Fruit fly (Drosophila melanogaster) whole organism, embryonic: ENCODE measurements around the gene Dpm3.

Experiments
- ATbp ChIP-seq: fragments of 200-800 bp; sonication (Bioruptor generic); optimal IDR thresholded peaks from 2 replicates; lab custom pipeline; 2017; ENCODE audit warnings: missing biosample characterization, mild to moderate bottlenecking, missing genetic modification characterization, missing genetic modification reagents
- CG10979 ChIP-seq: fragments of 200-800 bp; sonication (Bioruptor generic); optimal IDR thresholded peaks from 2 replicates; lab custom pipeline; 2018; ENCODE audit warnings: missing biosample characterization, mild to moderate bottlenecking, missing genetic modification characterization, moderate library complexity
- CG11247 ChIP-seq: fragments of 200-800 bp; sonication (Bioruptor generic); IDR thresholded peaks from 2 replicates; pipeline ENCODE4 v1.3.6; 2022; ENCODE audit warnings: missing biosample characterization, missing genetic modification characterization
- CG12071 ChIP-seq: fragments of 200-800 bp; sonication (Bioruptor generic); optimal IDR thresholded peaks from 3 replicates; lab custom pipeline; 2018; ENCODE audit warnings: missing biosample characterization, mild to moderate bottlenecking, missing genetic modification characterization
- CG12219 ChIP-seq: fragments of 200-800 bp; sonication (Bioruptor generic); optimal IDR thresholded peaks from 3 replicates; lab custom pipeline; 2018; ENCODE audit warnings: missing biosample characterization, mild to moderate bottlenecking, missing genetic modification characterization
- CG12769 ChIP-seq: fragments of 200-800 bp; sonication (Bioruptor generic); optimal IDR thresholded peaks from 2 replicates; lab custom pipeline; 2019; ENCODE audit warnings: missing biosample characterization, mild to moderate bottlenecking, missing genetic modification characterization, moderate library complexity
- CG15514 ChIP-seq: fragments of 200-800 bp; sonication (Bioruptor generic); optimal IDR thresholded peaks from 3 replicates; lab custom pipeline; 2017; ENCODE audit warnings: missing biosample characterization, missing genetic modification characterization, mild to moderate bottlenecking, moderate library complexity, missing genetic modification reagents
- CG15601 ChIP-seq: fragments of 200-800 bp; sonication (Bioruptor generic); optimal IDR thresholded peaks from 3 replicates; lab custom pipeline; 2019; ENCODE audit warnings: missing biosample characterization, mild to moderate bottlenecking, missing genetic modification characterization, moderate library complexity
- CG17361 ChIP-seq: fragments of 200-800 bp; sonication (Bioruptor generic); IDR thresholded peaks from 3 replicates; pipeline ENCODE4 v1.3.6; 2022; ENCODE audit warnings: missing biosample characterization, missing genetic modification characterization
- CG18262 ChIP-seq: fragments of 200-800 bp; optimal IDR thresholded peaks from 3 replicates; lab custom pipeline; 2019; ENCODE audit warnings: missing biosample characterization, mild to moderate bottlenecking, missing genetic modification characterization, moderate library complexity
- CG18619 ChIP-seq: fragments of 200-800 bp; sonication (Bioruptor generic); optimal IDR thresholded peaks from 3 replicates; lab custom pipeline; 2017; ENCODE audit warnings: missing biosample characterization, mild to moderate bottlenecking, missing genetic modification characterization
- CG2678 ChIP-seq: fragments of 200-800 bp; sonication (Bioruptor generic); optimal IDR thresholded peaks from 3 replicates; lab custom pipeline; 2019; ENCODE audit warnings: missing biosample characterization, mild to moderate bottlenecking, missing genetic modification characterization, moderate library complexity
- CG3847 ChIP-seq: fragments of 200-800 bp; sonication (Bioruptor generic); IDR thresholded peaks from 2 replicates; pipeline ENCODE4 v1.3.6; 2022; ENCODE audit warnings: missing biosample characterization, missing genetic modification characterization
- CG4707 ChIP-seq: fragments of 200-800 bp; sonication (Bioruptor generic); optimal IDR thresholded peaks from 2 replicates; lab custom pipeline; 2018; ENCODE audit warnings: missing biosample characterization, mild to moderate bottlenecking, missing genetic modification characterization, moderate library complexity
- CG6765 ChIP-seq: fragments of 200-800 bp; sonication (Bioruptor generic); optimal IDR thresholded peaks from 3 replicates; lab custom pipeline; 2017; ENCODE audit warnings: missing biosample characterization, mild to moderate bottlenecking, missing genetic modification characterization
- CG7745 ChIP-seq: fragments of 200-800 bp; sonication (Bioruptor generic); optimal IDR thresholded peaks from 2 replicates; lab custom pipeline; 2018; ENCODE audit warnings: missing biosample characterization, mild to moderate bottlenecking, missing genetic modification characterization, moderate library complexity
- CG8281 ChIP-seq: fragments of 200-800 bp; sonication (Bioruptor generic); optimal IDR thresholded peaks from 2 replicates; lab custom pipeline; 2018; ENCODE audit warnings: missing biosample characterization, mild to moderate bottlenecking, missing genetic modification characterization, moderate library complexity
- CG8290 ChIP-seq, 3 experiments: fragments of 200-800 bp; sonication (Bioruptor generic); optimal IDR thresholded peaks; 2 replicates each; lab custom pipeline; 2016 to 2019; ENCODE audit warnings: missing biosample characterization in 3 of 3, missing genetic modification characterization in 3 of 3, mild to moderate bottlenecking in 2 of 3, moderate library complexity in 1 of 3
- CG9817 ChIP-seq: fragments of 200-800 bp; sonication (Bioruptor generic); optimal IDR thresholded peaks from 2 replicates; lab custom pipeline; 2018; ENCODE audit warnings: missing biosample characterization, mild to moderate bottlenecking, missing genetic modification characterization, moderate library complexity
- CrebB ChIP-seq: fragments of 200-800 bp; sonication (Bioruptor generic); optimal IDR thresholded peaks from 3 replicates; lab custom pipeline; 2018; ENCODE audit warnings: missing biosample characterization, mild to moderate bottlenecking, missing genetic modification characterization
- Dbx ChIP-seq: fragments of 200-800 bp; sonication (Bioruptor generic); IDR thresholded peaks from 3 replicates; pipeline ENCODE4 v1.3.6; 2022; ENCODE audit warnings: missing biosample characterization, missing genetic modification characterization
- Dfd ChIP-seq, 2 experiments: fragments of >200 bp; optimal IDR thresholded peaks; 2 replicates each; lab custom pipeline; 2017; ENCODE audit warnings: missing biosample characterization in 2 of 2, missing genetic modification characterization in 2 of 2
- E2f2 ChIP-seq: fragments of 200-800 bp; sonication (Bioruptor generic); IDR thresholded peaks from 2 replicates; pipeline ENCODE4 v1.3.6; 2022; ENCODE audit warnings: missing biosample characterization, missing genetic modification characterization
- Fer1 ChIP-seq: fragments of 200-800 bp; sonication (Bioruptor generic); optimal IDR thresholded peaks from 2 replicates; lab custom pipeline; 2017; ENCODE audit warnings: missing biosample characterization, mild to moderate bottlenecking, missing genetic modification characterization
- Hmr ChIP-seq: fragments of 200-800 bp; sonication (Bioruptor generic); optimal IDR thresholded peaks from 3 replicates; lab custom pipeline; 2017; ENCODE audit warnings: mild to moderate bottlenecking, missing biosample characterization, missing genetic modification reagents, missing genetic modification characterization
- NK7.1 ChIP-seq: fragments of 200-800 bp; sonication (Bioruptor generic); optimal IDR thresholded peaks from 3 replicates; lab custom pipeline; 2016; ENCODE audit warnings: missing biosample characterization, missing genetic modification characterization
- Nf-YC ChIP-seq: fragments of 200-800 bp; optimal IDR thresholded peaks from 3 replicates; lab custom pipeline; 2019; ENCODE audit warnings: missing biosample characterization, mild to moderate bottlenecking, missing genetic modification characterization, moderate library complexity
- Oli ChIP-seq: fragments of 200-800 bp; sonication (Bioruptor generic); optimal IDR thresholded peaks from 2 replicates; lab custom pipeline; 2018; ENCODE audit warnings: missing biosample characterization, mild to moderate bottlenecking, missing genetic modification characterization, moderate library complexity
- PHDP ChIP-seq: fragments of 200-800 bp; sonication (Bioruptor generic); optimal IDR thresholded peaks from 3 replicates; lab custom pipeline; 2018; ENCODE audit warnings: missing biosample characterization, mild to moderate bottlenecking, missing genetic modification characterization, moderate library complexity
- Six4 ChIP-seq: fragments of 200-800 bp; sonication (Bioruptor generic); optimal IDR thresholded peaks from 2 replicates; lab custom pipeline; 2016; ENCODE audit warnings: missing biosample characterization, missing genetic modification characterization
- TFAM ChIP-seq: fragments of 200-800 bp; sonication (Bioruptor generic); optimal IDR thresholded peaks from 2 replicates; lab custom pipeline; 2017; ENCODE audit warnings: missing biosample characterization, missing genetic modification characterization, inconsistent platforms
- amos ChIP-seq: fragments of 200-800 bp; sonication (Bioruptor generic); IDR thresholded peaks from 2 replicates; pipeline ENCODE4 v1.3.6; 2022; ENCODE audit warnings: missing biosample characterization, missing genetic modification characterization; ENCODE audit not compliant: partially characterized antibody
- bowl ChIP-seq: fragments of 200-800 bp; sonication (Bioruptor generic); IDR thresholded peaks from 2 replicates; pipeline ENCODE4 v1.3.6; 2022; ENCODE audit warnings: missing biosample characterization, missing genetic modification characterization
- bsh ChIP-seq, 2 experiments: fragments of 200-800 bp; sonication (Bioruptor generic); optimal IDR thresholded peaks; 2 replicates each; lab custom pipeline; 2017 to 2018; ENCODE audit warnings: mild to moderate bottlenecking in 2 of 2, missing biosample characterization in 2 of 2, missing genetic modification characterization in 2 of 2, moderate library complexity in 1 of 2
- danr ChIP-seq: fragments of 200-800 bp; sonication (Bioruptor generic); IDR thresholded peaks from 2 replicates; pipeline ENCODE4 v1.3.6; 2022; ENCODE audit warnings: missing biosample characterization, missing genetic modification characterization
- disco-r ChIP-seq: fragments of 200-800 bp; sonication (Bioruptor generic); optimal IDR thresholded peaks from 2 replicates; lab custom pipeline; 2016; ENCODE audit warnings: missing biosample characterization, missing genetic modification characterization
- dmrt99B ChIP-seq: fragments of 200-800 bp; sonication (Bioruptor generic); optimal IDR thresholded peaks from 2 replicates; lab custom pipeline; 2018; ENCODE audit warnings: missing biosample characterization, mild to moderate bottlenecking, missing genetic modification characterization, moderate library complexity
- ewg ChIP-seq: fragments of 200-800 bp; sonication (Bioruptor generic); optimal IDR thresholded peaks from 3 replicates; lab custom pipeline; 2017; ENCODE audit warnings: mild to moderate bottlenecking, missing biosample characterization, missing genetic modification reagents, missing genetic modification characterization
- gcm ChIP-seq: fragments of 200-800 bp; sonication (Bioruptor generic); optimal IDR thresholded peaks from 2 replicates; lab custom pipeline; 2019; ENCODE audit warnings: missing biosample characterization, mild to moderate bottlenecking, missing genetic modification characterization, moderate library complexity
- hkb ChIP-seq, 2 experiments: fragments of 200-800 bp in 1 of 2; fragments of >200 bp in 1 of 2; sonication (Bioruptor generic) in 1 of 2; IDR thresholded peaks in 1 of 2; optimal IDR thresholded peaks in 1 of 2; 2 replicates each; pipeline versions ENCODE4 v1.3.6 to Lab custom; 2017 to 2022; ENCODE audit warnings: missing biosample characterization in 1 of 2, missing genetic modification characterization in 1 of 2
- knrl ChIP-seq: fragments of 200-800 bp; sonication (Bioruptor generic); IDR thresholded peaks from 3 replicates; pipeline ENCODE4 v1.3.6; 2022; ENCODE audit warnings: missing biosample characterization, missing genetic modification characterization; ENCODE audit not compliant: partially characterized antibody
- nau ChIP-seq: fragments of 200-800 bp; sonication (Bioruptor generic); optimal IDR thresholded peaks from 3 replicates; lab custom pipeline; 2017; ENCODE audit warnings: missing biosample characterization, mild to moderate bottlenecking, missing genetic modification characterization, missing genetic modification reagents
- scrt ChIP-seq: fragments of 200-800 bp; sonication (Bioruptor generic); optimal IDR thresholded peaks from 2 replicates; lab custom pipeline; 2018; ENCODE audit warnings: missing biosample characterization, mild to moderate bottlenecking, missing genetic modification characterization, moderate library complexity
- sd ChIP-seq: fragments of 200-800 bp; sonication (Bioruptor generic); optimal IDR thresholded peaks from 3 replicates; lab custom pipeline; 2018; ENCODE audit warnings: missing biosample characterization, mild to moderate bottlenecking, missing genetic modification characterization, moderate library complexity
- tap ChIP-seq: fragments of 200-800 bp; optimal IDR thresholded peaks from 3 replicates; lab custom pipeline; 2019; ENCODE audit warnings: missing biosample characterization, mild to moderate bottlenecking, missing genetic modification characterization, moderate library complexity
- trem ChIP-seq: fragments of 200-800 bp; optimal IDR thresholded peaks from 3 replicates; lab custom pipeline; 2019; ENCODE audit warnings: missing biosample characterization, mild to moderate bottlenecking, missing genetic modification characterization, moderate library complexity
- twi ChIP-seq: fragments of 200-800 bp; optimal IDR thresholded peaks from 2 replicates; lab custom pipeline; 2019; ENCODE audit warnings: missing biosample characterization, mild to moderate bottlenecking, missing genetic modification characterization, moderate library complexity
- wdn ChIP-seq: fragments of 200-800 bp; sonication (Bioruptor generic); IDR thresholded peaks from 2 replicates; pipeline ENCODE4 v1.3.6; 2022; ENCODE audit warnings: missing biosample characterization, missing genetic modification characterization

Gene Dpm3

DNA sequence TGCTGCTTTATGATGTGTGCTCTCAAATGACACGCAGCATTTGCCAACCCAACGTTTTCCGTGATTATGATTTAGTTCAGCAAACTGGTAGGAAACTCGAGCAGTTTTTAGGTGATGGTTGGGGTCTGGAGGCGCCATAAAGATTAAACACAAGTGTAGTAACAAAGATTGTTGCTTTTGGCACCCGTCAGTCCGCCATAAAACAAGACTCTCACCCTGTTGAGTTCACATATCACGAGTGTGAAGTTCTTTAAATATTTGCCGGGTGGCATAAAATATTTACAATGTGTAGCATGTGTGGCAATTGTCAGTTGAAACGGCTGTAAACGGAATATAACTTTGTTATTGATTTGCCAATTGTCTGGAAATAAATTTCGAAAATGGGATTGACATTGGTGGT, 38.9 kb upstream of the Dpm3 start:
- TF ChIP-seq CG15514 (GFP tag; lab: Kevin White, UChicago) (peak; percentile 12), wdn (GFP tag; lab: Robert Waterston, UW) (no peak), scrt (GFP tag; lab: Kevin White, UChicago) (peak; percentile 1), danr (GFP tag; lab: Robert Waterston, UW) (no peak), twi (peak; percentile 35), CG10979 (tag; lab: Kevin White, UChicago) (no peak), E2f2 (GFP tag; lab: Robert Waterston, UW) (peak; percentile 8; the same call in 1 of the 2 replicates), Dbx (no peak), CG12769 (peak; percentile 19), CG15601 (peak; percentile 19), disco-r (GFP tag; lab: Kevin White, UChicago) (peak; percentile 17), CG3847 (GFP tag; lab: Robert Waterston, UW) (0 out of 2 replicates have a peak, but pooled peaks have one; percentile 11), CG17361 (GFP tag; lab: Robert Waterston, UW) (peak; percentile 36; the same call in 1 of the 3 replicates), bsh (GFP tag; optimal IDR thresholded peaks at IDR 0.05; lab: Kevin White, UChicago) (no peak), CG4707 (GFP tag; lab: Kevin White, UChicago) (no peak), dmrt99B (tag; lab: Kevin White, UChicago) (peak; percentile 19), Nf-YC (tag; lab: Kevin White, UChicago) (peak; percentile 17), CG12219 (GFP tag; lab: Kevin White, UChicago) (peak; percentile 20), CG12071 (GFP tag; lab: Kevin White, UChicago) (peak; percentile 73), CG8290 (GFP tag; optimal IDR thresholded peaks at IDR 0.05; lab: Kevin White, UChicago) (no peak), CG8290 (tag; optimal IDR thresholded peaks at IDR 0.05; lab: Kevin White, UChicago) (peak in 1 of 2 experiments; percentile 59), CG18619 (GFP tag; lab: Kevin White, UChicago) (peak; percentile 15), ewg (GFP tag; lab: Kevin White, UChicago) (no peak), bowl (GFP tag; lab: Robert Waterston, UW) (no peak), tap (tag; lab: Kevin White, UChicago) (peak; percentile 3), Fer1 (GFP tag; lab: Kevin White, UChicago) (peak; percentile 2), TFAM (GFP tag; lab: Kevin White, UChicago) (no peak), hkb (optimal IDR thresholded peaks at IDR 0.05; lab: Kevin White, UChicago) (no peak), hkb (GFP tag; IDR thresholded peaks at IDR 0.05; lab: Robert Waterston, UW) (no peak), CG18262 (peak; percentile 16), Hmr (GFP tag; lab: Kevin White, UChicago) (peak; percentile 61), CG6765 (GFP tag; lab: Kevin White, UChicago) (peak; percentile 12), trem (no peak), CG7745 (tag; lab: Kevin White, UChicago) (no peak), sd (tag; lab: Kevin White, UChicago) (peak; percentile 31), Six4 (GFP tag; lab: Kevin White, UChicago) (no peak), ATbp (GFP tag; lab: Kevin White, UChicago) (peak; percentile 27), gcm (GFP tag; lab: Kevin White, UChicago) (peak; percentile 5), NK7.1 (no peak), PHDP (tag; lab: Kevin White, UChicago) (peak; percentile 67), amos (GFP tag; lab: Robert Waterston, UW) (no peak), Oli (tag; lab: Kevin White, UChicago) (peak; percentile 31), CG11247 (no peak), CG9817 (peak; percentile 0), CrebB (tag; lab: Kevin White, UChicago) (peak; percentile 2), knrl (no peak), CG8281 (tag; lab: Kevin White, UChicago) (peak; percentile 5), CG2678 (tag; lab: Kevin White, UChicago) (peak; percentile 73), nau (GFP tag; lab: Kevin White, UChicago) (peak; percentile 0), Dfd (GFP tag; optimal IDR thresholded peaks at IDR 0.05; lab: Kevin White, UChicago) (no peak)
